Worm (Caenorhabditis elegans): ENCODE results near the gene spr-3.

Gene spr-3

DNA sequence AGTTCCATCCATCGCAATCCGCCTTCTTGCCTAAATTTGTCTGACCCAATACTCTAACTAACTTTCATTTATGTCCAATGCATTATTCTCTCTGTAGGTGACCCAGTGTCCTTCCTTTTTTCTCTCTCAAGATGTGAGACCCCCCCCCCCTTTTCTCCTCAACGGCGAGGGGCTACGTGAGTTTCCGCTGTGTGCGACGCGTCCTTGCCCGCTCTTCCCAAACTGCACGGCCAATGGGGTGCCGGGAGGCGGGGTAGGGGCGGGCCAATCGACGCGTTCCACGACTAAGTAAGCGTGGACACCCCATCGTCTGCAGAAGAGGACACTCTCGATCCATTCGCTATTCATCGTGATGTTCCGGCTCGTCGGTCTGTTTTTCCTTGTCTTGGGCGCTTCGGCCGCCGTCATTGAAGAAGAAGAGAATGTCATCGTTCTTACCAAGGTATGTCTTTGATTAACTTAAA lies 10.0 kb downstream of the spr-3 start, which contains the start of gene pdi-2 (continued):
- TF ChIP-seq nhr-102 (tag; optimal IDR thresholded peaks at IDR 0.05) (peak; percentile 13), lin-39 (tag; optimal IDR thresholded peaks at IDR 0.05) (no peak), dve-1 (tag; optimal IDR thresholded peaks at IDR 0.05; ENCODE audit: insufficient read depth) (peak; percentile 79), dmd-9 (GFP tag; IDR thresholded peaks at IDR 0.05) (no peak; the same call in 1 of the 2 replicates), attf-4 (tag; optimal IDR thresholded peaks at IDR 0.05) (no peak), mes-2 (tag; optimal IDR thresholded peaks at IDR 0.05; ENCODE audit: poor library complexity, severe bottlenecking) (peak; percentile 48), hlh-30 (tag; optimal IDR thresholded peaks at IDR 0.05; ENCODE audit: insufficient read depth) (peak; percentile 70), lin-1 (GFP tag; IDR thresholded peaks at IDR 0.05) (peak; percentile 70; the same call in 1 of the 2 replicates), dpl-1 (GFP tag; optimal IDR thresholded peaks at IDR 0.05) (peak; percentile 47), ZK546.5 (tag; optimal IDR thresholded peaks at IDR 0.05) (no peak), mdt-29 (GFP tag; IDR thresholded peaks at IDR 0.05) (no peak), nhr-6 (tag; optimal IDR thresholded peaks at IDR 0.05) (peak; percentile 49), pha-4 (GFP tag; IDR thresholded peaks at IDR 0.05) (peak; percentile 76), pha-4 (tag; optimal IDR thresholded peaks at IDR 0.05) (no peak), T26A8.4 (GFP tag; IDR thresholded peaks at IDR 0.05) (peak; percentile 81), Y105C5A.15 (GFP tag; IDR thresholded peaks at IDR 0.05) (no peak), aha-1 (tag) (peak; percentile 100), tag-97 (GFP tag; IDR thresholded peaks at IDR 0.05) (no peak)

DNA sequence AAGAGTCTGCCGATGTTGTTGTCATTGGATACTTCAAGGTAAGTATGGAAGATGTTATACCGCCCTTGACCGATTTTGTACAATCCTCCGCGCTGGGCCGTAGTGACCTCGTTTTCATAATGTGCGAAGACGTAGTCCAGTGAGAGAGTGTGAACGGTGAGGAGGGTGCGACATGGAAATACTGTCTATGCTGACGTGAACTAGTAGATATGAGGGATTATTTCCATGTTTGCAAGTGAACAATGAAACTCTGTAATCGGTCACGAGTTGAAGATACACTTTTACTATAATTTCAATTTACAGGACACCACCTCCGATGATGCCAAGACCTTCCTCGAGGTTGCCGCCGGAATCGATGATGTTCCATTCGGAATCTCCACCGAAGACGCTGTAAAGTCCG lies 11.0 kb downstream of the spr-3 start:
- TF ChIP-seq F37D6.2 (tag; optimal IDR thresholded peaks at IDR 0.05) (no peak), lin-39 (tag; optimal IDR thresholded peaks at IDR 0.05) (no peak), nhr-28 (tag; optimal IDR thresholded peaks at IDR 0.05) (peak; percentile 22), dmd-6 (GFP tag; IDR thresholded peaks at IDR 0.05) (no peak), ceh-32 (tag; optimal IDR thresholded peaks at IDR 0.05; ENCODE audit: poor library complexity) (no peak), spr-3 (GFP tag; optimal IDR thresholded peaks at IDR 0.05) (peak; percentile 44), tag-97 (GFP tag; IDR thresholded peaks at IDR 0.05) (no peak), ceh-82 (tag; optimal IDR thresholded peaks at IDR 0.05) (no peak), R02D3.7 (tag; optimal IDR thresholded peaks at IDR 0.05) (no peak), aha-1 (tag) (peak; percentile 19), egl-27 (tag; optimal IDR thresholded peaks at IDR 0.05) (no peak), duxl-1 (tag; optimal IDR thresholded peaks at IDR 0.05; ENCODE audit: poor library complexity) (no peak), F10B5.3 (tag; optimal IDR thresholded peaks at IDR 0.05) (no peak), madf-9 (GFP tag; conservative IDR thresholded peaks at IDR 0.05) (no peak), dmd-8 (GFP tag; IDR thresholded peaks at IDR 0.05) (no peak), unc-62 (GFP tag; optimal IDR thresholded peaks at IDR 0.05 in 1 of 2) (peak in 1 of 2 experiments; percentile 84), unc-62 (tag; optimal IDR thresholded peaks at IDR 0.05) (no peak), snpc-1.2 (GFP tag; IDR thresholded peaks at IDR 0.05) (no peak), Y5F2A.4 (GFP tag; optimal IDR thresholded peaks at IDR 0.05) (no peak), nhr-48 (tag; optimal IDR thresholded peaks at IDR 0.05) (no peak), nhr-41 (GFP tag; IDR thresholded peaks at IDR 0.05) (no peak), tra-1 (GFP tag; IDR thresholded peaks at IDR 0.05) (no peak), mes-2 (tag; optimal IDR thresholded peaks at IDR 0.05; ENCODE audit: poor library complexity, severe bottlenecking) (no peak), mdl-1 (tag; optimal IDR thresholded peaks at IDR 0.05) (no peak), daf-16 (GFP tag; optimal IDR thresholded peaks at IDR 0.05) (no peak), daf-16 (tag; optimal IDR thresholded peaks at IDR 0.05) (no peak), lir-3 (tag; optimal IDR thresholded peaks at IDR 0.05) (no peak), ceh-28 (tag; optimal IDR thresholded peaks at IDR 0.05) (no peak), ctbp-1 (GFP tag; IDR thresholded peaks at IDR 0.05) (no peak), nhr-237 (tag; optimal IDR thresholded peaks at IDR 0.05) (no peak), nhr-102 (tag; optimal IDR thresholded peaks at IDR 0.05) (no peak), nhr-42 (GFP tag; IDR thresholded peaks at IDR 0.05) (no peak), fkh-10 (GFP tag; optimal IDR thresholded peaks at IDR 0.05) (no peak), sdz-12 (GFP tag; optimal IDR thresholded peaks at IDR 0.05) (no peak), F49E8.2 (tag; optimal IDR thresholded peaks at IDR 0.05; ENCODE audit: borderline replicate concordance) (no peak)

Data from whole organism, L4 larva.